Fruit fly (Drosophila melanogaster): ENCODE measurements around the gene CG17350.

Gene CG17350

dm6 chr2L:19373809-19374208, 6.9 kb upstream of the CG17350 start (continued):
- TF ChIP-seq shn (GFP tag; optimal IDR thresholded peaks at IDR 0.05) (no peak), CG2712 (tag; optimal IDR thresholded peaks at IDR 0.05) (peak; percentile 67), kah (GFP tag; optimal IDR thresholded peaks at IDR 0.05) (no peak), Rfx (GFP tag; IDR thresholded peaks at IDR 0.05) (no peak), crp (GFP tag; optimal IDR thresholded peaks at IDR 0.05) (no peak), luna (GFP tag; optimal IDR thresholded peaks at IDR 0.05) (no peak), Ptx1 (GFP tag; IDR thresholded peaks at IDR 0.05) (peak; percentile 50), Dbx (GFP tag; IDR thresholded peaks at IDR 0.05) (no peak), CG10979 (tag; optimal IDR thresholded peaks at IDR 0.05) (peak; percentile 69), B-H2 (GFP tag; optimal IDR thresholded peaks at IDR 0.05) (no peak), CG3163 (GFP tag; optimal IDR thresholded peaks at IDR 0.05) (no peak), CG32767 (GFP tag; IDR thresholded peaks at IDR 0.05) (no peak), ems (GFP tag; optimal IDR thresholded peaks at IDR 0.05) (no peak), sc (optimal IDR thresholded peaks at IDR 0.05) (no peak), sc (GFP tag; optimal IDR thresholded peaks at IDR 0.05) (no peak), oc (tag; optimal IDR thresholded peaks at IDR 0.05) (no peak), ac (GFP tag; optimal IDR thresholded peaks at IDR 0.05) (no peak)

dm6 chr2L:19376145-19376544, 4.6 kb upstream of the CG17350 start:
- peak; percentile 13 for TF ChIP-seq Hsf (GFP tag; optimal IDR thresholded peaks at IDR 0.05)
- TF ChIP-seq Oli (tag; optimal IDR thresholded peaks at IDR 0.05), result peak; percentile 11
- TF ChIP-seq CG6272 (GFP tag; IDR thresholded peaks at IDR 0.05), result no peak
- no peak for TF ChIP-seq schlank (tag; optimal IDR thresholded peaks at IDR 0.05)
- no peak for TF ChIP-seq knrl (GFP tag; IDR thresholded peaks at IDR 0.05; ENCODE audit: partially characterized antibody)
- TF ChIP-seq CG31441 (GFP tag; IDR thresholded peaks at IDR 0.05), result peak; percentile 50; the same call in 1 of the 2 replicates
- TF ChIP-seq CG1792 (GFP tag; optimal IDR thresholded peaks at IDR 0.05), result no peak
- peak; percentile 8; the same call in 1 of the 2 replicates for TF ChIP-seq CG8765 (GFP tag; IDR thresholded peaks at IDR 0.05)
- TF ChIP-seq nmo (GFP tag; optimal IDR thresholded peaks at IDR 0.05), result peak; percentile 34
- TF ChIP-seq ara (GFP tag; IDR thresholded peaks at IDR 0.05), result peak; percentile 60; the same call in 1 of the 2 replicates
- TF ChIP-seq CG10959 (GFP tag; IDR thresholded peaks at IDR 0.05), result peak; percentile 66
- TF ChIP-seq CG1603 (tag; optimal IDR thresholded peaks at IDR 0.05), result peak; percentile 73
- no peak for TF ChIP-seq CG10431 (GFP tag; optimal IDR thresholded peaks at IDR 0.05)
- TF ChIP-seq CG2199 (GFP tag; IDR thresholded peaks at IDR 0.05), result no peak
- peak; percentile 76 for TF ChIP-seq ci (GFP tag; IDR thresholded peaks at IDR 0.05)
- TF ChIP-seq CG15696 (tag; optimal IDR thresholded peaks at IDR 0.05), result peak; percentile 69
- TF ChIP-seq Spps (tag; optimal IDR thresholded peaks at IDR 0.05), result peak; percentile 52
- no peak for TF ChIP-seq crp (GFP tag; optimal IDR thresholded peaks at IDR 0.05)
- 0 out of 2 replicates have a peak, but pooled peaks have one; percentile 33 for TF ChIP-seq sim (GFP tag; IDR thresholded peaks at IDR 0.05)
- peak; percentile 76 for TF ChIP-seq sens (GFP tag)
- peak; percentile 34 for TF ChIP-seq gsb-n (tag; optimal IDR thresholded peaks at IDR 0.05)
- TF ChIP-seq Trl (optimal IDR thresholded peaks at IDR 0.05), result no peak
- TF ChIP-seq Trl (GFP tag; optimal IDR thresholded peaks at IDR 0.05), result no peak
- peak; percentile 50 for TF ChIP-seq CG14710 (tag; optimal IDR thresholded peaks at IDR 0.05)
- peak; percentile 32 for TF ChIP-seq dmrt99B (tag; optimal IDR thresholded peaks at IDR 0.05)
- TF ChIP-seq CG13424 (tag; optimal IDR thresholded peaks at IDR 0.05), result peak; percentile 9
- peak; percentile 30 for TF ChIP-seq grau (tag; optimal IDR thresholded peaks at IDR 0.05)
- peak; percentile 58 for TF ChIP-seq CG17829 (tag; optimal IDR thresholded peaks at IDR 0.05)
- TF ChIP-seq Optix (GFP tag; IDR thresholded peaks at IDR 0.05), result peak; percentile 45; the same call in 1 of the 3 replicates
- peak; percentile 71 for TF ChIP-seq CG2712 (tag; optimal IDR thresholded peaks at IDR 0.05)
- TF ChIP-seq ATbp (GFP tag; optimal IDR thresholded peaks at IDR 0.05), result peak; percentile 22
- TF ChIP-seq E2f2 (GFP tag; IDR thresholded peaks at IDR 0.05), result peak; percentile 20; the same call in 1 of the 2 replicates
- TF ChIP-seq al (GFP tag; IDR thresholded peaks at IDR 0.05), result no peak
- TF ChIP-seq CG10267 (tag; optimal IDR thresholded peaks at IDR 0.05), result peak; percentile 36
- peak; percentile 56 for TF ChIP-seq Blimp-1 (GFP tag; optimal IDR thresholded peaks at IDR 0.05)
- TF ChIP-seq dmrt11E (tag; optimal IDR thresholded peaks at IDR 0.05), result peak; percentile 73
